Fruit fly (Drosophila melanogaster) Kc167 (cell line): ENCODE data around the gene CG31431.

Source experiments
- Sin3A ChIP-seq: fragments of >200 bp; optimal IDR thresholded peaks from 2 replicates; lab custom pipeline; 2018; ENCODE audit warnings: missing external identifiers
- ttk ChIP-seq: sonication (Bioruptor generic); optimal IDR thresholded peaks from 2 replicates; lab custom pipeline; 2017; ENCODE audit warnings: missing external identifiers

DNA sequence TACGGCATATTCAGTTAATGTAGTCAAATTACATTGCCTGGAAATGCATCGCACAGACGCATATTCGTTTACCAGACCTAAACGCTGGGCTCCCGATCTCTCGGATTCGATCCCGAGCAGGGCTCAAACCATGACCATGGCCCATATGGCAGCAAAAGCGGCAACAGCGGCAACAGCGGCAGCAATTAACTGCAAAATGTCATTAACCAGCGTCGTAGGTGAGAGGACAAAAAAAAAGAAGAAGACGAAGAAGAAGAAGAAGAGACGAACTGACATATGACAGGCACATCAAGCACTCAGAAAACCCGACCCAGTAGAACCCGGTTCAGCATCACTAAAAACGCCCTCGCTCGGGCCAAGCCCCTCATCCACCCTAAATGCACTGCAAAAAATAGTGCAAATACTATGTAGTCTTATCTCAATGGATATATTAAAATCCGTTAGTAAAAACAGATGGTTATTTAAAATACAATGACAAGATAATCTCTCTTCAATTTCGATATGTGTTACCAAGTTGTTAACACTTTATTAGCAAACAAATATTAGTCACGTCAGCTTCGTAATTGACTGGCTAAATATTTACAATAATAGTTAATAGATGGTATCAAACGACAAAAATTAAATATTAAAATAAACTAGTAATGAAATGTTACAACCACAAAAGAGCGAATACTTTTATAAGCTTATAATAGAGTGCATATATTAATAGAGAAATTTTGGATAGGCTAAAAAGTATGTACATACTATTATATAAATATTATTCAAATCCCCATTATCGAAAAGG, 44.5 kb upstream of the CG31431 start:
- TF ChIP-seq ttk (lab: Kevin White, UChicago) (no peak), Sin3A (no peak)
